Fruit fly (Drosophila melanogaster): ENCODE results near the gene Ccdc85.

Gene Ccdc85

DNA sequence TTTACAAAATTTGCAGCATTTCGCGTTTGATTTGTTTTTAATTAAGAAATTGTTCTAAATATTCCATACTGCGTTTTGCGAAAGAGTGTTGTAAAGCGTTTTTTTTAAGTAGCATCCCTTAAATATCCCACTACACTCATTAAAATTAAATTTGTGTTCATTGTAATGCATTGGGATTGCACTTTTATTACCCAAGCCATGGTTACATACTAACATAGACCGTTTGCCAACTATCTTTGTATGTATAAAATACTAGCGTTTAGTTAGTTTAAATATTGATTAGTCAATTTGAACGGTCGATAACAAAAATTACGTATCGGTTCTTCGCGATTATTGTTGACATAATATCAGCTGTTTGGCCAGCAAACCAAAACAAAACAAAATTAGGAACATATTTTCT, 40.7 kb downstream of the Ccdc85 start, which contains the start of the genes cnir and CG17221 (continued):
- TF ChIP-seq maf-S (GFP tag; optimal IDR thresholded peaks at IDR 0.05) (peak; percentile 66), CG30403 (GFP tag; optimal IDR thresholded peaks at IDR 0.05) (peak; percentile 78), fu2 (GFP tag; optimal IDR thresholded peaks at IDR 0.05) (peak; percentile 71), pho (GFP tag; optimal IDR thresholded peaks at IDR 0.05) (peak; percentile 68), CG3847 (GFP tag; IDR thresholded peaks at IDR 0.05) (peak; percentile 63; the same call in 1 of the 2 replicates), CTCF (GFP tag; optimal IDR thresholded peaks at IDR 0.05) (peak; percentile 42), gt (GFP tag; IDR thresholded peaks at IDR 0.05) (no peak), CG16813 (GFP tag; IDR thresholded peaks at IDR 0.05; ENCODE audit: partially characterized antibody) (no peak), CG14014 (GFP tag; IDR thresholded peaks at IDR 0.05) (peak; percentile 30; the same call in 1 of the 2 replicates), Ravus (GFP tag; IDR thresholded peaks at IDR 0.05) (no peak), sima (GFP tag; optimal IDR thresholded peaks at IDR 0.05) (no peak), Fer3 (tag; optimal IDR thresholded peaks at IDR 0.05) (peak; percentile 66), CG1529 (GFP tag; optimal IDR thresholded peaks at IDR 0.05) (no peak), BtbVII (GFP tag; optimal IDR thresholded peaks at IDR 0.05) (peak; percentile 32), CG11093 (GFP tag; IDR thresholded peaks at IDR 0.05) (no peak), CG14441 (GFP tag; IDR thresholded peaks at IDR 0.05) (0 out of 2 replicates have a peak, but pooled peaks have one; percentile 21), Hand (GFP tag; optimal IDR thresholded peaks at IDR 0.05) (peak; percentile 4), Adf1 (GFP tag; IDR thresholded peaks at IDR 0.05) (no peak; the same call in 1 of the 2 replicates), kah (GFP tag; optimal IDR thresholded peaks at IDR 0.05) (no peak), cato (GFP tag; optimal IDR thresholded peaks at IDR 0.05; ENCODE audit: borderline replicate concordance) (peak; percentile 30), bigmax (GFP tag; optimal IDR thresholded peaks at IDR 0.05) (no peak), corto (GFP tag; optimal IDR thresholded peaks at IDR 0.05) (no peak), tgo (GFP tag; IDR thresholded peaks at IDR 0.05) (no peak), gcm2 (GFP tag; optimal IDR thresholded peaks at IDR 0.05) (peak; percentile 53), cas (GFP tag; IDR thresholded peaks at IDR 0.05) (no peak), odd (GFP tag; optimal IDR thresholded peaks at IDR 0.05) (no peak), sens-2 (GFP tag; IDR thresholded peaks at IDR 0.05) (no peak), CG8290 (GFP tag; optimal IDR thresholded peaks at IDR 0.05) (peak; percentile 16), CG8290 (tag; optimal IDR thresholded peaks at IDR 0.05) (peak in 1 of 2 experiments; percentile 63), trh (GFP tag; optimal IDR thresholded peaks at IDR 0.05) (no peak), CG10274 (GFP tag; optimal IDR thresholded peaks at IDR 0.05) (no peak), CG10654 (GFP tag; optimal IDR thresholded peaks at IDR 0.05) (peak; percentile 60), salm (tag; optimal IDR thresholded peaks at IDR 0.05) (peak; percentile 9), chm (GFP tag; IDR thresholded peaks at IDR 0.05) (peak; percentile 45), sisA (GFP tag; IDR thresholded peaks at IDR 0.05) (no peak; the same call in 1 of the 2 replicates), klu (GFP tag; IDR thresholded peaks at IDR 0.05) (no peak), nerfin-1 (tag; optimal IDR thresholded peaks at IDR 0.05) (peak; percentile 58), CG7839 (tag; optimal IDR thresholded peaks at IDR 0.05) (peak; percentile 57), CG13894 (tag; optimal IDR thresholded peaks at IDR 0.05) (peak; percentile 66), tup (GFP tag; optimal IDR thresholded peaks at IDR 0.05) (peak; percentile 43), CG2120 (GFP tag; optimal IDR thresholded peaks at IDR 0.05) (peak; percentile 87), Drgx (GFP tag; IDR thresholded peaks at IDR 0.05) (no peak), Pdp1 (GFP tag; optimal IDR thresholded peaks at IDR 0.05) (peak; percentile 71 to 90), CG17568 (GFP tag; optimal IDR thresholded peaks at IDR 0.05) (no peak), mld (GFP tag; IDR thresholded peaks at IDR 0.05; ENCODE audit: partially characterized antibody) (no peak), CG17186 (GFP tag; optimal IDR thresholded peaks at IDR 0.05) (peak; percentile 53), Max (GFP tag; optimal IDR thresholded peaks at IDR 0.05) (peak; percentile 77), row (GFP tag; IDR thresholded peaks at IDR 0.05) (peak; percentile 63), CG6683 (GFP tag; optimal IDR thresholded peaks at IDR 0.05) (no peak), CG10267 (tag; optimal IDR thresholded peaks at IDR 0.05) (peak; percentile 97), CG12155 (GFP tag; optimal IDR thresholded peaks at IDR 0.05) (peak; percentile 71), pnt (GFP tag; optimal IDR thresholded peaks at IDR 0.05) (peak; percentile 41)

All from whole organism, embryonic.